Fruit fly (Drosophila melanogaster) whole organism, embryonic: Measurements from ENCODE around the gene CG34116.

Experiments
- Antp ChIP-seq: fragments of 200-800 bp; sonication (Bioruptor generic); optimal IDR thresholded peaks from 3 replicates; lab custom pipeline; 2016; ENCODE audit warnings: missing biosample characterization, missing genetic modification characterization
- Awh ChIP-seq: fragments of 200-800 bp; sonication (Bioruptor generic); IDR thresholded peaks from 2 replicates; pipeline ENCODE4, ENCODE4 v1.3.6; 2022; ENCODE audit warnings: missing biosample characterization, missing genetic modification characterization
- CG10366 ChIP-seq: fragments of 200-800 bp; sonication (Bioruptor generic); IDR thresholded peaks from 2 replicates; pipeline ENCODE4 v1.3.6; 2022; ENCODE audit warnings: missing biosample characterization, missing genetic modification characterization
- CG11398 ChIP-seq: fragments of 200-800 bp; sonication (Bioruptor generic); optimal IDR thresholded peaks from 2 replicates; lab custom pipeline; 2016; ENCODE audit warnings: missing biosample characterization, missing genetic modification characterization
- CG11695 ChIP-seq: fragments of 200-800 bp; sonication (Bioruptor generic); IDR thresholded peaks from 3 replicates; pipeline ENCODE4 v1.3.6; 2022; ENCODE audit warnings: missing biosample characterization, missing genetic modification characterization
- CG12104 ChIP-seq: fragments of 200-800 bp; sonication (Bioruptor generic); optimal IDR thresholded peaks from 3 replicates; lab custom pipeline; 2016; ENCODE audit warnings: missing biosample characterization, missing genetic modification characterization
- CG13296 ChIP-seq: fragments of 200-800 bp; sonication (Bioruptor generic); optimal IDR thresholded peaks from 3 replicates; lab custom pipeline; 2018; ENCODE audit warnings: missing biosample characterization, mild to moderate bottlenecking, missing genetic modification characterization
- CG14050 ChIP-seq: fragments of 200-800 bp; sonication (Bioruptor generic); IDR thresholded peaks from 3 replicates; pipeline ENCODE4 v1.3.6; 2022; ENCODE audit warnings: missing biosample characterization, missing genetic modification characterization
- CG15696 ChIP-seq: fragments of 200-800 bp; sonication (Bioruptor generic); optimal IDR thresholded peaks from 2 replicates; lab custom pipeline; 2019; ENCODE audit warnings: missing biosample characterization, mild to moderate bottlenecking, missing genetic modification characterization, moderate library complexity
- CG17802 ChIP-seq: fragments of 200-800 bp; sonication (Bioruptor generic); optimal IDR thresholded peaks from 2 replicates; lab custom pipeline; 2018; ENCODE audit warnings: missing biosample characterization, mild to moderate bottlenecking, missing genetic modification characterization, moderate library complexity
- CG18764 ChIP-seq: fragments of 200-800 bp; sonication (Bioruptor generic); optimal IDR thresholded peaks from 3 replicates; lab custom pipeline; 2016; ENCODE audit warnings: missing biosample characterization, missing genetic modification characterization
- CG30403 ChIP-seq: fragments of 200-800 bp; sonication (Bioruptor generic); optimal IDR thresholded peaks from 3 replicates; lab custom pipeline; 2016; ENCODE audit warnings: missing biosample characterization, missing genetic modification characterization
- CG4282 ChIP-seq: fragments of 200-800 bp; sonication (Bioruptor generic); optimal IDR thresholded peaks from 2 replicates; lab custom pipeline; 2016; ENCODE audit warnings: missing biosample characterization, missing genetic modification characterization
- CG4424 ChIP-seq: fragments of 200-800 bp; sonication (Bioruptor generic); optimal IDR thresholded peaks from 3 replicates; lab custom pipeline; 2016; ENCODE audit warnings: missing biosample characterization, missing genetic modification characterization
- CG5245 ChIP-seq: fragments of 200-800 bp; sonication (Bioruptor generic); optimal IDR thresholded peaks from 3 replicates; lab custom pipeline; 2016; ENCODE audit warnings: missing biosample characterization, missing genetic modification characterization
- CG6854 ChIP-seq: fragments of 200-800 bp; sonication (Bioruptor generic); optimal IDR thresholded peaks from 3 replicates; lab custom pipeline; 2017; ENCODE audit warnings: missing biosample characterization, mild to moderate bottlenecking, missing genetic modification characterization
- CG8924 ChIP-seq: fragments of 200-800 bp; optimal IDR thresholded peaks from 3 replicates; lab custom pipeline; 2019; ENCODE audit warnings: missing biosample characterization, mild to moderate bottlenecking, missing genetic modification characterization, moderate library complexity
- CG8944 ChIP-seq: fragments of 200-800 bp; sonication (Bioruptor generic); optimal IDR thresholded peaks from 3 replicates; lab custom pipeline; 2016; ENCODE audit warnings: missing biosample characterization, missing genetic modification characterization
- E2f2 ChIP-seq: fragments of 200-800 bp; sonication (Bioruptor generic); IDR thresholded peaks from 2 replicates; pipeline ENCODE4 v1.3.6; 2022; ENCODE audit warnings: missing biosample characterization, missing genetic modification characterization
- Fer1 ChIP-seq: fragments of 200-800 bp; sonication (Bioruptor generic); optimal IDR thresholded peaks from 2 replicates; lab custom pipeline; 2017; ENCODE audit warnings: missing biosample characterization, mild to moderate bottlenecking, missing genetic modification characterization
- HLHmδ ChIP-seq: fragments of 200-800 bp; sonication (Bioruptor generic); optimal IDR thresholded peaks from 2 replicates; lab custom pipeline; 2018; ENCODE audit warnings: missing biosample characterization, mild to moderate bottlenecking, missing genetic modification characterization, moderate library complexity
- HmgZ ChIP-seq: fragments of 200-800 bp; sonication (Bioruptor generic); optimal IDR thresholded peaks from 2 replicates; lab custom pipeline; 2018; ENCODE audit warnings: missing biosample characterization, mild to moderate bottlenecking, missing genetic modification characterization
- MBD-R2 ChIP-seq: fragments of 200-800 bp; sonication (Bioruptor generic); IDR thresholded peaks from 2 replicates; pipeline ENCODE4 v1.3.6; 2022; ENCODE audit warnings: missing biosample characterization, missing genetic modification characterization
- Myb ChIP-seq: fragments of 200-800 bp; sonication (Bioruptor generic); optimal IDR thresholded peaks from 2 replicates; lab custom pipeline; 2016; ENCODE audit warnings: missing biosample characterization, missing genetic modification characterization
- Neu2 ChIP-seq: fragments of 200-800 bp; sonication (Bioruptor generic); optimal IDR thresholded peaks from 3 replicates; lab custom pipeline; 2016; ENCODE audit warnings: missing biosample characterization, missing genetic modification characterization, borderline replicate concordance
- YL-1 ChIP-seq: fragments of 200-800 bp; sonication (Bioruptor generic); optimal IDR thresholded peaks from 3 replicates; lab custom pipeline; 2017; ENCODE audit warnings: missing biosample characterization, mild to moderate bottlenecking, missing genetic modification characterization
- az2 ChIP-seq: fragments of 200-800 bp; sonication (Bioruptor generic); optimal IDR thresholded peaks from 3 replicates; lab custom pipeline; 2016; ENCODE audit warnings: missing biosample characterization, missing genetic modification characterization
- cg ChIP-seq: fragments of 200-800 bp; sonication (Bioruptor generic); optimal IDR thresholded peaks from 3 replicates; lab custom pipeline; 2019; ENCODE audit warnings: missing biosample characterization, mild to moderate bottlenecking, missing genetic modification characterization, moderate library complexity
- dan ChIP-seq: fragments of 200-800 bp; sonication (Bioruptor generic); IDR thresholded peaks from 2 replicates; pipeline ENCODE4 v1.3.6; 2022; ENCODE audit warnings: missing biosample characterization, missing genetic modification characterization
- esg ChIP-seq: fragments of 200-800 bp; sonication (Bioruptor generic); conservative IDR thresholded peaks from 2 replicates; pipeline ENCODE4 v1.3.6; 2022; ENCODE audit warnings: missing biosample characterization, missing genetic modification characterization
- gem ChIP-seq: fragments of 200-800 bp; sonication (Bioruptor generic); optimal IDR thresholded peaks from 2 replicates; lab custom pipeline; 2019; ENCODE audit warnings: missing biosample characterization, mild to moderate bottlenecking, missing genetic modification characterization, moderate library complexity
- hb ChIP-seq: fragments of 200-800 bp; sonication (Bioruptor generic); IDR thresholded peaks from 3 replicates; pipeline ENCODE4 v1.3.6; 2022; ENCODE audit warnings: missing biosample characterization, missing genetic modification characterization; ENCODE audit not compliant: partially characterized antibody
- her ChIP-seq: fragments of 200-800 bp; sonication (Bioruptor generic); optimal IDR thresholded peaks from 2 replicates; lab custom pipeline; 2016; ENCODE audit warnings: missing biosample characterization, missing genetic modification characterization
- lab ChIP-seq: fragments of 200-800 bp; sonication (Bioruptor generic); optimal IDR thresholded peaks from 3 replicates; lab custom pipeline; 2017; ENCODE audit warnings: missing biosample characterization, missing genetic modification characterization, mild to moderate bottlenecking, moderate library complexity, missing genetic modification reagents
- mirr ChIP-seq: fragments of 200-800 bp; sonication (Bioruptor generic); optimal IDR thresholded peaks from 3 replicates; lab custom pipeline; 2018; ENCODE audit warnings: missing biosample characterization, mild to moderate bottlenecking, missing genetic modification characterization
- nom ChIP-seq: fragments of 200-800 bp; sonication (Bioruptor generic); optimal IDR thresholded peaks from 2 replicates; lab custom pipeline; 2017; ENCODE audit warnings: missing biosample characterization, missing genetic modification characterization, mild to moderate bottlenecking, moderate library complexity, missing genetic modification reagents
- oc ChIP-seq: fragments of 200-800 bp; sonication (Bioruptor generic); optimal IDR thresholded peaks from 2 replicates; lab custom pipeline; 2018; ENCODE audit warnings: missing biosample characterization, mild to moderate bottlenecking, missing genetic modification characterization, moderate library complexity
- pan ChIP-seq, 4 experiments: fragments of >200 bp in 3 of 4; fragments of 200-800 bp in 1 of 4; sonication (Bioruptor generic) in 1 of 4; optimal IDR thresholded peaks in 3 of 4; IDR thresholded peaks in 1 of 4; 2 replicates each; pipeline versions ENCODE4 v1.3.6 to Lab custom; 2017 to 2022; ENCODE audit warnings: missing biosample characterization in 2 of 4, missing genetic modification characterization in 2 of 4, mixed read lengths in 1 of 4
- pfk ChIP-seq: fragments of 200-800 bp; sonication (Bioruptor generic); optimal IDR thresholded peaks from 2 replicates; lab custom pipeline; 2018; ENCODE audit warnings: missing biosample characterization, mild to moderate bottlenecking, missing genetic modification characterization, moderate library complexity
- pho ChIP-seq: fragments of 200-800 bp; sonication (Bioruptor generic); optimal IDR thresholded peaks from 2 replicates; lab custom pipeline; 2016; ENCODE audit warnings: missing biosample characterization, missing genetic modification characterization
- schlank ChIP-seq: fragments of 200-800 bp; sonication (Bioruptor generic); optimal IDR thresholded peaks from 2 replicates; lab custom pipeline; 2018; ENCODE audit warnings: missing biosample characterization, mild to moderate bottlenecking, missing genetic modification characterization
- shn ChIP-seq: fragments of 200-800 bp; sonication (Bioruptor generic); optimal IDR thresholded peaks from 3 replicates; lab custom pipeline; 2016; ENCODE audit warnings: missing biosample characterization, missing genetic modification characterization
- sim ChIP-seq: fragments of 200-800 bp; sonication (Bioruptor generic); IDR thresholded peaks from 2 replicates; pipeline ENCODE4 v1.3.6; 2022; ENCODE audit warnings: missing biosample characterization, missing genetic modification characterization
- sisA ChIP-seq: fragments of 200-800 bp; sonication (Bioruptor generic); IDR thresholded peaks from 2 replicates; pipeline ENCODE4 v1.3.6; 2022; ENCODE audit warnings: missing biosample characterization, missing genetic modification characterization
- slou ChIP-seq: fragments of 200-800 bp; sonication (Bioruptor generic); optimal IDR thresholded peaks from 3 replicates; lab custom pipeline; 2016; ENCODE audit warnings: missing biosample characterization, missing genetic modification characterization
- sr ChIP-seq: fragments of 200-800 bp; sonication (Bioruptor generic); IDR thresholded peaks from 3 replicates; pipeline ENCODE4 v1.3.6; 2022; ENCODE audit warnings: missing biosample characterization, missing genetic modification characterization
- stwl ChIP-seq: fragments of 200-800 bp; sonication (Bioruptor generic); optimal IDR thresholded peaks from 3 replicates; lab custom pipeline; 2018; ENCODE audit warnings: missing biosample characterization, mild to moderate bottlenecking, missing genetic modification characterization, moderate library complexity
- tup ChIP-seq: fragments of 200-800 bp; sonication (Bioruptor generic); optimal IDR thresholded peaks from 2 replicates; lab custom pipeline; 2016; ENCODE audit warnings: missing biosample characterization, mild to moderate bottlenecking, missing genetic modification characterization, moderate library complexity

CG34116 gene

DNA sequence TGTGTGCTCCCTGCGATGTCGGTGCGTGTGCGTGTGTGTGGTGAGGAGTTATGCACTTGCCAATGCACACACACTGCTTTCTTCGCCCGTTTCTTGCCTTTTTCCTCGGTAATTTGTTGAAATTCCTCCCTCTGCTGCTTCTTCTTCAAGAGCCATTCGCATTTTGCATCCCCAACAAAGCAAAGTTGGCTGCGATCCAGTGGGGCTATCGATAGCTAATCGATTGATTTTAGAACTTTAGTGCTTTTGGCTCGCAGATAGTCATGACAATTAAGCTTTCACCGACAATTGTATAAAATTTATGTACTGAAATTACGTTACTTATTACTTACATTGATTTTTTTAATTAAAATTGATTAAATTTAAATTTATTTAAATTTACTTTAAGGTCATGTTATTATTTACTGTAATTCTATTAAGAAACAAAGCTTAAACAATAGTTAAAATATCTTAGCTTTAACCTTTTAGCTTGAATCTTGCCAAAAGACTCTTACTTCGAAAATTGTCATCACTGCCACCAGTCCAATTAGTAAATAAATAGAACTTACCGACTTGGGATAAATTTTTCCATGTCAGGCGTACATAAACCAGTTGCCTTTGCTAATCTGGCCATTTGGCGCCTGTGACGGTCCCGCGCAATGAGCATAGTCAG, 28.4 kb upstream of the CG34116 start, which contains the start of the genes trc and CG32221 (continued):
- TF ChIP-seq Awh (GFP tag; lab: Robert Waterston, UW) (no peak), esg (GFP tag; lab: Robert Waterston, UW) (no peak), CG18764 (peak; percentile 24), CG13296 (GFP tag; lab: Kevin White, UChicago) (no peak), tup (no peak), CG4424 (GFP tag; lab: Kevin White, UChicago) (peak; percentile 44), CG12104 (GFP tag; lab: Kevin White, UChicago) (peak; percentile 50), CG15696 (tag; lab: Kevin White, UChicago) (peak; percentile 10), Fer1 (GFP tag; lab: Kevin White, UChicago) (peak; percentile 70), pan (optimal IDR thresholded peaks at IDR 0.05; lab: Kevin White, UChicago) (no peak), pan (GFP tag; optimal IDR thresholded peaks at IDR 0.05 in 1 of 2, IDR thresholded peaks at IDR 0.05 in 1 of 2) (peak in 1 of 2 experiments; percentile 7), CG30403 (peak; percentile 45), HmgZ (tag; lab: Kevin White, UChicago) (peak; percentile 43), sr (GFP tag; lab: Robert Waterston, UW) (peak; percentile 54; the same call in 1 of the 3 replicates), HLHmδ (peak; percentile 94), lab (GFP tag; lab: Kevin White, UChicago) (no peak), CG8944 (GFP tag; lab: Kevin White, UChicago) (no peak), E2f2 (GFP tag; lab: Robert Waterston, UW) (peak; percentile 41; the same call in 1 of the 2 replicates)

DNA sequence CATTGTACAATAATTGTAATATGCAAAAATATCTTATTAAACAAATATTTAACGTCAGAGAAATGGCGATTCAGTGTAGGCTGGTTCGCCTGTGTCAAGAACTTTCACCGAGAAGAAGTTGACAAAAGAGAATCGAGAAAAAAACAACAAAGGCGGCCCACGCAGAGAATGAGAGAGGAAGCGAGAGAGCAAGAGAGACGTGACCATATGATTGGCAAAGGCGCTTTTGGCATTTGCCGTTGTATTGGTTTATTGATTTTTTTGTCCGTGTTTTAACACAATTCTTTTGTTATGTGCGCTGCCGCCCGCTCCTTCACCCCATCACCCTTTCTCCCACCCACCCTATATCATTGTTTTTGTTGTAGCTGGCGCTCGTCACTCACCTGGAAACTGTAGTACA, 27.4 kb upstream of the CG34116 start:
- TF ChIP-seq CG10366: no peak
- TF ChIP-seq MBD-R2 (GFP tag; lab: Robert Waterston, UW): peak; percentile 28; the same call in 1 of the 2 replicates
- TF ChIP-seq dan: no peak
- TF ChIP-seq CG4282 (GFP tag; lab: Kevin White, UChicago): no peak
- no peak for TF ChIP-seq YL-1 (GFP tag; lab: Kevin White, UChicago)
- TF ChIP-seq slou: no peak
- TF ChIP-seq CG6854 (GFP tag; lab: Kevin White, UChicago): no peak
- no peak for TF ChIP-seq sisA (GFP tag; lab: Robert Waterston, UW)
- peak; percentile 42 for TF ChIP-seq cg (GFP tag; lab: Kevin White, UChicago)
- TF ChIP-seq nom: peak; percentile 48
- no peak for TF ChIP-seq her (GFP tag; lab: Kevin White, UChicago)
- TF ChIP-seq Antp (GFP tag; lab: Kevin White, UChicago): no peak
- no peak for TF ChIP-seq mirr (GFP tag; lab: Kevin White, UChicago)
- TF ChIP-seq schlank: no peak
- TF ChIP-seq stwl: no peak
- TF ChIP-seq sim (GFP tag; lab: Robert Waterston, UW): peak; percentile 28; the same call in 1 of the 2 replicates
- TF ChIP-seq shn (GFP tag; lab: Kevin White, UChicago): no peak
- no peak for TF ChIP-seq CG17802 (tag; lab: Kevin White, UChicago)
- no peak for TF ChIP-seq hb
- no peak for TF ChIP-seq CG5245 (GFP tag; lab: Kevin White, UChicago)
- no peak for TF ChIP-seq esg (GFP tag; lab: Robert Waterston, UW)
- no peak for TF ChIP-seq Neu2 (GFP tag; lab: Kevin White, UChicago)
- no peak for TF ChIP-seq pan (optimal IDR thresholded peaks at IDR 0.05; lab: Kevin White, UChicago)
- no peak for TF ChIP-seq pan (GFP tag; optimal IDR thresholded peaks at IDR 0.05 in 1 of 2, IDR thresholded peaks at IDR 0.05 in 1 of 2)
- TF ChIP-seq oc (tag; lab: Kevin White, UChicago): no peak
- no peak for TF ChIP-seq CG11695 (GFP tag; lab: Robert Waterston, UW)
- no peak for TF ChIP-seq CG11398 (GFP tag; lab: Kevin White, UChicago)
- TF ChIP-seq pho (GFP tag; lab: Kevin White, UChicago): no peak
- no peak for TF ChIP-seq gem (tag; lab: Kevin White, UChicago)
- TF ChIP-seq Myb (GFP tag; lab: Kevin White, UChicago): no peak
- no peak for TF ChIP-seq CG8924
- TF ChIP-seq pfk (GFP tag; lab: Kevin White, UChicago): peak; percentile 16
- TF ChIP-seq az2 (GFP tag; lab: Kevin White, UChicago): no peak
- TF ChIP-seq CG14050: no peak
